Worm (Caenorhabditis elegans) whole organism, late embryonic: ENCODE measurements around the gene R09F10.1.

Source experiments
- ama-1 ChIP-seq: fragments of 150-350 bp; optimal IDR thresholded peaks from 2 replicates; lab custom pipeline; 2014
- dmd-4 ChIP-seq: sonication (generic microtip); optimal IDR thresholded peaks from 2 replicates; lab custom pipeline; 2016; ENCODE audit warnings: borderline replicate concordance, missing genetic modification characterization, missing compliant biosample characterization
- fkh-10 ChIP-seq: fragments of 150-350 bp; optimal IDR thresholded peaks from 2 replicates; lab custom pipeline; 2014; ENCODE audit warnings: missing biosample characterization, missing genetic modification reagents, missing genetic modification characterization
- lin-11 ChIP-seq: fragments of 200-800 bp; sonication (Bioruptor generic); optimal IDR thresholded peaks from 2 replicates; lab custom pipeline; 2018; ENCODE audit warnings: mild to moderate bottlenecking, missing genetic modification characterization, missing compliant biosample characterization
- pqm-1 ChIP-seq: sonication (generic microtip); optimal IDR thresholded peaks from 2 replicates; lab custom pipeline; 2016; ENCODE audit warnings: missing genetic modification characterization, missing compliant biosample characterization
- unc-55 ChIP-seq: sonication (generic microtip); optimal IDR thresholded peaks from 2 replicates; lab custom pipeline; 2017; ENCODE audit warnings: missing biosample characterization, missing genetic modification reagents, missing genetic modification characterization
- zip-5 ChIP-seq: sonication (generic microtip); optimal IDR thresholded peaks from 2 replicates; lab custom pipeline; 2016; ENCODE audit warnings: missing genetic modification characterization, missing compliant biosample characterization

- TF ChIP-seq unc-55 (GFP tag; lab: Kevin White, UChicago), result no peak
- TF ChIP-seq dmd-4 (tag; lab: Kevin White, UChicago), result no peak
- TF ChIP-seq fkh-10, result no peak
- TF ChIP-seq lin-11 (tag; lab: Kevin White, UChicago), result no peak
- TF ChIP-seq ama-1 (lab: Kevin White, UChicago), result no peak
- TF ChIP-seq zip-5 (tag; lab: Kevin White, UChicago), result no peak
- TF ChIP-seq pqm-1 (tag; lab: Kevin White, UChicago), result no peak
Observed at ce11 chrX:8320889-8321288, 2.5 kb upstream of the R09F10.1 start, which contains the start of gene pqn-57.
